Worm (Caenorhabditis elegans) whole organism, L4 larva: ENCODE results near the gene lpl-1.

Source experiments
- D1046.2 ChIP-seq: fragments of 200-800 bp; sonication (Bioruptor generic); IDR thresholded peaks from 2 replicates; pipeline ENCODE4 v1.3.6; 2022; ENCODE audit warnings: missing genetic modification characterization, missing compliant biosample characterization
- F10B5.3 ChIP-seq: sonication (generic microtip); optimal IDR thresholded peaks from 2 replicates; lab custom pipeline; 2016; ENCODE audit warnings: mild to moderate bottlenecking, missing genetic modification characterization, missing compliant biosample characterization
- F26F4.8 ChIP-seq: fragments of 200-800 bp; sonication (Bioruptor generic); conservative IDR thresholded peaks from 2 replicates; pipeline ENCODE4 v1.3.6; 2022; ENCODE audit warnings: missing genetic modification characterization, missing compliant biosample characterization
- F37D6.2 ChIP-seq: sonication (generic microtip); optimal IDR thresholded peaks from 2 replicates; lab custom pipeline; 2016; ENCODE audit warnings: mild to moderate bottlenecking, missing genetic modification characterization, missing compliant biosample characterization
- F44E2.7 ChIP-seq: fragments of 200-800 bp; sonication (Bioruptor generic); IDR thresholded peaks from 2 replicates; pipeline ENCODE4 v2.1.2; 2022; ENCODE audit warnings: missing genetic modification characterization, missing compliant biosample characterization
- F49E8.2 ChIP-seq: sonication (generic microtip); optimal IDR thresholded peaks from 2 replicates; lab custom pipeline; 2016; ENCODE audit warnings: missing compliant biosample characterization, mild to moderate bottlenecking, missing genetic modification characterization, borderline replicate concordance
- T20F7.1 ChIP-seq: fragments of 200-800 bp; sonication (Bioruptor generic); optimal IDR thresholded peaks from 2 replicates; lab custom pipeline; 2018; ENCODE audit warnings: mild to moderate bottlenecking, missing genetic modification characterization, missing compliant biosample characterization
- T26A8.4 ChIP-seq: fragments of 200-800 bp; sonication (Bioruptor generic); IDR thresholded peaks from 2 replicates; pipeline ENCODE4 v1.3.6; 2022; ENCODE audit warnings: missing genetic modification characterization, missing compliant biosample characterization
- Y5F2A.4 ChIP-seq: fragments of 200-800 bp; sonication (Bioruptor generic); optimal IDR thresholded peaks from 2 replicates; lab custom pipeline; 2018; ENCODE audit warnings: mild to moderate bottlenecking, missing genetic modification characterization, missing compliant biosample characterization
- ZK546.5 ChIP-seq, 2 experiments: sonication (generic microtip); optimal IDR thresholded peaks; 2 replicates each; lab custom pipeline; 2017; ENCODE audit warnings: missing biosample characterization in 2 of 2, missing genetic modification characterization in 2 of 2
- attf-4 ChIP-seq: sonication (generic microtip); optimal IDR thresholded peaks from 3 replicates; lab custom pipeline; 2017; ENCODE audit warnings: missing biosample characterization, missing genetic modification characterization
- ceh-20 ChIP-seq: fragments of 200-800 bp; sonication (Bioruptor generic); IDR thresholded peaks from 2 replicates; pipeline ENCODE4 v1.3.6; 2022; ENCODE audit warnings: missing genetic modification reagents, missing genetic modification characterization, missing compliant biosample characterization
- ceh-32 ChIP-seq: sonication (generic microtip); optimal IDR thresholded peaks from 2 replicates; lab custom pipeline; 2016; ENCODE audit warnings: mild to moderate bottlenecking, missing genetic modification characterization, missing compliant biosample characterization; ENCODE audit not compliant: poor library complexity
- ceh-82 ChIP-seq: sonication (generic microtip); optimal IDR thresholded peaks from 2 replicates; lab custom pipeline; 2017; ENCODE audit warnings: missing biosample characterization, missing genetic modification characterization
- daf-12 ChIP-seq: fragments of 150-350 bp; optimal IDR thresholded peaks from 2 replicates; lab custom pipeline; 2014; ENCODE audit warnings: missing biosample characterization, missing genetic modification reagents, missing genetic modification characterization
- daf-16 ChIP-seq, 3 experiments: sonication (generic microtip); optimal IDR thresholded peaks; 2 replicates each; lab custom pipeline; 2016 to 2017; ENCODE audit warnings: missing genetic modification characterization in 3 of 3, missing genetic modification reagents in 3 of 3, mild to moderate bottlenecking in 2 of 3, missing compliant biosample characterization in 2 of 3, missing biosample characterization in 1 of 3, moderate library complexity in 1 of 3
- daf-8 ChIP-seq: fragments of 200-800 bp; sonication (Bioruptor generic); IDR thresholded peaks from 2 replicates; pipeline ENCODE4 v1.3.6; 2022; ENCODE audit warnings: missing genetic modification characterization, missing compliant biosample characterization
- dmd-8 ChIP-seq: fragments of 200-800 bp; sonication (Bioruptor generic); IDR thresholded peaks from 2 replicates; pipeline ENCODE4 v1.3.6; 2022; ENCODE audit warnings: missing genetic modification characterization, missing compliant biosample characterization
- duxl-1 ChIP-seq: sonication (generic microtip); optimal IDR thresholded peaks from 2 replicates; lab custom pipeline; 2016; ENCODE audit warnings: mild to moderate bottlenecking, missing genetic modification characterization, moderate library complexity, missing compliant biosample characterization; ENCODE audit not compliant: poor library complexity
- egl-27 ChIP-seq: sonication (generic microtip); optimal IDR thresholded peaks from 3 replicates; lab custom pipeline; 2017; ENCODE audit warnings: missing biosample characterization, missing genetic modification reagents, missing genetic modification characterization
- fos-1 ChIP-seq: fragments of 150-350 bp; optimal IDR thresholded peaks from 2 replicates; lab custom pipeline; 2014; ENCODE audit warnings: missing biosample characterization, missing genetic modification characterization
- gei-8 ChIP-seq: fragments of 200-800 bp; sonication (Bioruptor generic); optimal IDR thresholded peaks from 2 replicates; lab custom pipeline; 2018; ENCODE audit warnings: mild to moderate bottlenecking, missing genetic modification characterization, missing compliant biosample characterization
- hif-1 ChIP-seq, 2 experiments: sonication (generic microtip); optimal IDR thresholded peaks; 2 replicates each; lab custom pipeline; 2016 to 2017; ENCODE audit warnings: missing compliant biosample characterization in 2 of 2, missing genetic modification characterization in 2 of 2, missing genetic modification reagents in 2 of 2, missing genotype in 2 of 2, mild to moderate bottlenecking in 1 of 2
- hlh-11 ChIP-seq: fragments of 200-800 bp; sonication (Bioruptor generic); optimal IDR thresholded peaks from 2 replicates; lab custom pipeline; 2018; ENCODE audit warnings: mild to moderate bottlenecking, missing genetic modification characterization, missing compliant biosample characterization
- hmg-1.1 ChIP-seq: fragments of 200-800 bp; sonication (Bioruptor generic); IDR thresholded peaks from 2 replicates; pipeline ENCODE4 v1.3.6; 2022; ENCODE audit warnings: missing genetic modification reagents, missing genetic modification characterization, missing compliant biosample characterization
- lin-29 ChIP-seq: fragments of 200-800 bp; sonication (Bioruptor generic); IDR thresholded peaks from 2 replicates; pipeline ENCODE4 v1.3.6; 2022; ENCODE audit warnings: missing genetic modification reagents, missing genetic modification characterization, missing compliant biosample characterization
- lin-38 ChIP-seq: fragments of 200-800 bp; sonication (Bioruptor generic); IDR thresholded peaks from 2 replicates; pipeline ENCODE4 v1.3.6; 2022; ENCODE audit warnings: missing genetic modification reagents, missing genetic modification characterization, missing compliant biosample characterization
- lir-3 ChIP-seq: sonication (generic microtip); optimal IDR thresholded peaks from 2 replicates; lab custom pipeline; 2016; ENCODE audit warnings: mild to moderate bottlenecking, missing genetic modification characterization, missing compliant biosample characterization
- madf-9 ChIP-seq: fragments of 200-800 bp; sonication (Bioruptor generic); conservative IDR thresholded peaks from 2 replicates; pipeline ENCODE4 v1.3.6; 2022; ENCODE audit warnings: missing genetic modification reagents, missing genetic modification characterization, missing compliant biosample characterization
- mxl-3 ChIP-seq: fragments of 200-800 bp; sonication (Bioruptor generic); optimal IDR thresholded peaks from 2 replicates; lab custom pipeline; 2018; ENCODE audit warnings: mild to moderate bottlenecking, missing genetic modification characterization, missing compliant biosample characterization
- nhr-102 ChIP-seq: sonication (generic microtip); optimal IDR thresholded peaks from 2 replicates; lab custom pipeline; 2016; ENCODE audit warnings: mild to moderate bottlenecking, missing genetic modification characterization, moderate library complexity, missing compliant biosample characterization
- nhr-11 ChIP-seq: fragments of 150-350 bp; optimal IDR thresholded peaks from 2 replicates; lab custom pipeline; 2014; ENCODE audit warnings: missing biosample characterization, missing genetic modification characterization
- nhr-28 ChIP-seq: fragments of 150-350 bp; optimal IDR thresholded peaks from 2 replicates; lab custom pipeline; 2014; ENCODE audit warnings: missing biosample characterization, missing genetic modification characterization
- nhr-41 ChIP-seq: fragments of 200-800 bp; sonication (Bioruptor generic); IDR thresholded peaks from 2 replicates; pipeline ENCODE4 v1.3.6; 2022; ENCODE audit warnings: missing genetic modification reagents, missing genetic modification characterization, missing compliant biosample characterization
- nhr-42 ChIP-seq: fragments of 200-800 bp; sonication (Bioruptor generic); IDR thresholded peaks from 2 replicates; pipeline ENCODE4 v1.3.6; 2022; ENCODE audit warnings: missing genetic modification characterization, missing compliant biosample characterization
- nhr-6 ChIP-seq: fragments of 150-350 bp; optimal IDR thresholded peaks from 2 replicates; lab custom pipeline; 2014; ENCODE audit warnings: missing biosample characterization, missing genetic modification characterization
- pqm-1 ChIP-seq: sonication (generic microtip); optimal IDR thresholded peaks from 2 replicates; lab custom pipeline; 2017; ENCODE audit warnings: missing biosample characterization, missing genetic modification characterization
- sdz-12 ChIP-seq: fragments of 200-800 bp; sonication (Bioruptor generic); optimal IDR thresholded peaks from 2 replicates; lab custom pipeline; 2018; ENCODE audit warnings: mild to moderate bottlenecking, missing genetic modification characterization, missing compliant biosample characterization
- snpc-1.2 ChIP-seq: fragments of 200-800 bp; sonication (Bioruptor generic); IDR thresholded peaks from 2 replicates; pipeline ENCODE4 v1.3.6; 2022; ENCODE audit warnings: missing genetic modification reagents, missing genetic modification characterization, missing compliant biosample characterization
- snpc-4 ChIP-seq: fragments of 150-350 bp; optimal IDR thresholded peaks from 2 replicates; lab custom pipeline; 2014; ENCODE audit warnings: missing biosample characterization, missing genetic modification characterization
- tag-97 ChIP-seq: fragments of 200-800 bp; sonication (Bioruptor generic); IDR thresholded peaks from 2 replicates; pipeline ENCODE4 v1.3.6; 2022; ENCODE audit warnings: missing genetic modification characterization, missing compliant biosample characterization
- unc-39 ChIP-seq: sonication (generic microtip); optimal IDR thresholded peaks from 2 replicates; lab custom pipeline; 2017; ENCODE audit warnings: missing biosample characterization, missing genetic modification characterization
- unc-62 ChIP-seq, 3 experiments: fragments of 150-350 bp in 1 of 3; sonication (generic microtip); optimal IDR thresholded peaks in 2 of 3; peaks in 1 of 3; 1 replicate in 1 of 3; 2 replicates in 2 of 3; lab custom pipeline; 2014 to 2017; ENCODE audit warnings: missing biosample characterization in 3 of 3, missing genetic modification characterization in 3 of 3, missing genetic modification reagents in 3 of 3, missing genotype in 1 of 3
- zag-1 ChIP-seq: fragments of 150-350 bp; optimal IDR thresholded peaks from 2 replicates; lab custom pipeline; 2014; ENCODE audit warnings: missing biosample characterization, missing genetic modification characterization
- ztf-11 ChIP-seq: fragments of 150-350 bp; optimal IDR thresholded peaks from 2 replicates; lab custom pipeline; 2014; ENCODE audit warnings: missing biosample characterization, missing genetic modification characterization
- ztf-7 ChIP-seq: fragments of 150-350 bp; optimal IDR thresholded peaks from 2 replicates; lab custom pipeline; 2014; ENCODE audit warnings: missing biosample characterization, missing genetic modification characterization

lpl-1 gene

DNA sequence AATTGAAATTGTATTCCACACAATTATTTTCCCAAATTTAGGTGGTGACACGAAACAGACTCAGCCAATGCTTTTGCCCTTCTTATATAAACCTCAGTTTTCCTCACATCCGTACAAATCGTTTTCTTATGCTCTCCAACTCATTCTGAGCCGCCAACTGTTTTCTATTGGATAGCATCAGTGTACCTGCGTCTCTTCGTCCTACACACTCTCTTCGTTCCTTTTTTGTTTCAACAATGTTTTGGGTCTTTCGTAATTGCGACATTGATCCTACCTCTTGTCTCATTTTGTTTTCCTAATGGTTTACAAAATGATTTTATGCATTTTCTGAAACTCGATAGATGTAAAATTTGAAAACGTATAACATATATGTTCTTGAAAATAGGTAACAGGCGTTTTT, 14.5 kb downstream of the lpl-1 start:
- TF ChIP-seq lin-29 (GFP tag; lab: Robert Waterston, UW) (no peak), daf-16 (GFP tag; optimal IDR thresholded peaks at IDR 0.05; lab: Kevin White, UChicago) (peak in 1 of 2 experiments; percentile 70), daf-16 (tag; optimal IDR thresholded peaks at IDR 0.05; lab: Kevin White, UChicago) (no peak)

DNA sequence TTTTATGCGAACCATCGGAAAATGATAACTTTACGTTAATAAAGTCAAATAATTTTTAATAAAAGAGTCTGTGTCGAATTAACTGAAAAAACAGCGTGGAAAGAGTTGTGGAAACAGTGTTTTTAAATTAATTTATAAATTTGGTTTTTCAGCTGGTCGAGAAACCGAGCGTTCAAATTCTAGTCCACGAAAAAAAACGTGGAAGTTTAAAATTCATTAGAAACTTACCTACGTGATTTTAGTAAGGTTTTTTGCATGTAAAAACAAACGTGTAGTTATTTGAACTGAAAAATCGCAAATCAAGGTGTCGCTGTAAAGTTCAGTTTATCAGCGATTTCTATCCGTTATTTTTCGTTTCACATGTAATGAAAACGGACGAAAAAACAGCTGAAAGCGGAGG, 15.4 kb downstream of the lpl-1 start, which contains the start of gene mans-4:
mans-4 (minus strand) TSS at position 101 of the 400 bp plus-strand sequence.
- no peak for TF ChIP-seq ztf-7
- TF ChIP-seq hif-1 (tag; optimal IDR thresholded peaks at IDR 0.05; lab: Kevin White, UChicago), result peak in 1 of 2 experiments; percentile 1

DNA sequence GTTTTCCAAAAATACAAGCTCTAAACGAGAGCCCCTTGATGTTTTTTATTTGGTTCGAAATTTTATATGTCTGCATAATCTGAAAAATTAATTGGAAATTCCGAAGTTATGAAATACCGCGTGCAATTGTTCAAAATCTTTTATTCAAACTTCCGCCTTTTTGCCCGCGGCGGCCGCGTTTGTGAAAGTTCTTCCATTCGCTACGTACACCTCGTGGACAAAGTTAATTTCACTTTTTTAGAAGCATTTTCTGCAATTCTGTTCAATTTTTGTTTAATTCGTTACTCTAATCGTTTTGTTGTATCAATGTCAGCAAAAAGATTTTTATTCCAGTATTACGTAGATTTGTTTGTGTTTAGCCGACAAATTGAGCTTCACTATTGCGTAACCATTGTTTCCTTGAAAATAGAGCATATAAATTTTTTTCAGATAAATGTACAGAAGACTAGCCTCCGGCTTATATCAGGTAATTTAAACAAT, 19.5 kb downstream of the lpl-1 start, which contains the start of gene mppb-1:
mppb-1 (plus strand) TSS at position 430 of the 480 bp plus-strand sequence.
- TF ChIP-seq tag-97, result no peak
- peak; percentile 61 for TF ChIP-seq T20F7.1 (GFP tag; lab: Kevin White, UChicago)
- TF ChIP-seq dmd-8, result no peak
- no peak for TF ChIP-seq snpc-4 (tag; lab: Kevin White, UChicago)
- TF ChIP-seq daf-16 (GFP tag; optimal IDR thresholded peaks at IDR 0.05; lab: Kevin White, UChicago), result no peak
- TF ChIP-seq daf-16 (tag; optimal IDR thresholded peaks at IDR 0.05; lab: Kevin White, UChicago), result no peak
- TF ChIP-seq ceh-32 (tag; lab: Kevin White, UChicago), result no peak
- TF ChIP-seq nhr-6, result no peak
- TF ChIP-seq unc-62 (GFP tag; optimal IDR thresholded peaks at IDR 0.05 in 1 of 2; lab: Kevin White, UChicago), result no peak
- no peak for TF ChIP-seq unc-62 (tag; optimal IDR thresholded peaks at IDR 0.05; lab: Kevin White, UChicago)
- TF ChIP-seq nhr-41 (GFP tag; lab: Robert Waterston, UW), result no peak
- TF ChIP-seq lir-3 (tag; lab: Kevin White, UChicago), result no peak
- TF ChIP-seq unc-39 (tag; lab: Kevin White, UChicago), result no peak
- TF ChIP-seq duxl-1 (tag; lab: Kevin White, UChicago), result peak; percentile 85
- no peak for TF ChIP-seq gei-8 (GFP tag; lab: Kevin White, UChicago)
- no peak for TF ChIP-seq ceh-20 (GFP tag; lab: Robert Waterston, UW)
- peak; percentile 31 for TF ChIP-seq F37D6.2
- TF ChIP-seq Y5F2A.4 (GFP tag; lab: Kevin White, UChicago), result no peak
- 0 out of 2 replicates have a peak, but pooled peaks have one; percentile 34 for TF ChIP-seq nhr-42 (GFP tag; lab: Robert Waterston, UW)
- TF ChIP-seq daf-8 (GFP tag; lab: Robert Waterston, UW), result no peak
- TF ChIP-seq nhr-11, result no peak
- TF ChIP-seq F26F4.8 (GFP tag; lab: Robert Waterston, UW), result no peak
- TF ChIP-seq F44E2.7, result no peak
- peak; percentile 52 for TF ChIP-seq sdz-12
- peak; percentile 56; the same call in 1 of the 2 replicates for TF ChIP-seq snpc-1.2 (GFP tag; lab: Robert Waterston, UW)
- TF ChIP-seq D1046.2, result peak; percentile 67; the same call in 1 of the 2 replicates
- no peak for TF ChIP-seq zag-1 (tag; lab: Kevin White, UChicago)
- no peak for TF ChIP-seq fos-1 (tag; lab: Kevin White, UChicago)
- TF ChIP-seq F10B5.3 (tag; lab: Kevin White, UChicago), result no peak
- TF ChIP-seq attf-4 (tag; lab: Kevin White, UChicago), result no peak
- no peak for TF ChIP-seq pqm-1 (tag; lab: Kevin White, UChicago)
- no peak for TF ChIP-seq egl-27 (tag; lab: Kevin White, UChicago)
- peak; percentile 30 for TF ChIP-seq nhr-102 (tag; lab: Kevin White, UChicago)
- TF ChIP-seq ztf-11 (tag; lab: Kevin White, UChicago), result no peak
- TF ChIP-seq madf-9, result peak; percentile 84
- TF ChIP-seq hmg-1.1 (GFP tag; lab: Robert Waterston, UW), result peak; percentile 72
- TF ChIP-seq daf-12 (tag; lab: Kevin White, UChicago), result no peak
- no peak for TF ChIP-seq F49E8.2 (tag; lab: Kevin White, UChicago)
- TF ChIP-seq ZK546.5 (tag; optimal IDR thresholded peaks at IDR 0.05; lab: Kevin White, UChicago), result no peak
- peak in 1 of 2 experiments; percentile 95 for TF ChIP-seq hif-1 (tag; optimal IDR thresholded peaks at IDR 0.05; lab: Kevin White, UChicago)
- TF ChIP-seq nhr-28, result peak; percentile 55
- no peak for TF ChIP-seq ceh-82 (tag; lab: Kevin White, UChicago)
- peak; percentile 50; the same call in 1 of the 2 replicates for TF ChIP-seq T26A8.4 (GFP tag; lab: Robert Waterston, UW)
- TF ChIP-seq hlh-11 (tag; lab: Kevin White, UChicago), result peak; percentile 50
- TF ChIP-seq mxl-3 (GFP tag; lab: Kevin White, UChicago), result peak; percentile 51
- peak; percentile 71 for TF ChIP-seq lin-38
